Worm (Caenorhabditis elegans) whole organism, mixed stage, embryonic: ENCODE results near the gene hot-2.

Experiments
- bed-3 ChIP-seq: fragments of 200-800 bp; sonication (Bioruptor generic); optimal IDR thresholded peaks from 3 replicates; lab custom pipeline; 2018; ENCODE audit warnings: mild to moderate bottlenecking, missing genetic modification characterization, moderate library complexity, missing compliant biosample characterization
- ceh-39 ChIP-seq: fragments of 150-350 bp; optimal IDR thresholded peaks from 2 replicates; lab custom pipeline; 2014; ENCODE audit warnings: missing biosample characterization, missing genetic modification characterization
- hlh-1 ChIP-seq: fragments of 150-350 bp; optimal IDR thresholded peaks from 2 replicates; lab custom pipeline; 2014; ENCODE audit warnings: missing biosample characterization, missing genetic modification reagents, missing genetic modification characterization
- lsy-2 ChIP-seq: fragments of 150-350 bp; optimal IDR thresholded peaks from 2 replicates; lab custom pipeline; 2014; ENCODE audit warnings: missing biosample characterization, missing genetic modification characterization
- mab-5 ChIP-seq: fragments of 150-350 bp; optimal IDR thresholded peaks from 2 replicates; lab custom pipeline; 2014; ENCODE audit warnings: missing biosample characterization, missing genetic modification characterization
- mep-1 ChIP-seq: fragments of 150-350 bp; optimal IDR thresholded peaks from 2 replicates; lab custom pipeline; 2017; ENCODE audit warnings: missing biosample characterization, missing genetic modification reagents, missing genetic modification characterization, inconsistent platforms
- nhr-12 ChIP-seq: fragments of 150-350 bp; optimal IDR thresholded peaks from 2 replicates; lab custom pipeline; 2014; ENCODE audit warnings: missing biosample characterization, missing genetic modification characterization
- nhr-237 ChIP-seq: fragments of 150-350 bp; optimal IDR thresholded peaks from 2 replicates; lab custom pipeline; 2014; ENCODE audit warnings: missing biosample characterization, missing genetic modification characterization
- nhr-76 ChIP-seq: sonication (generic microtip); optimal IDR thresholded peaks from 2 replicates; lab custom pipeline; 2017; ENCODE audit warnings: missing biosample characterization, missing genetic modification characterization
- pha-4 ChIP-seq: fragments of 150-350 bp; optimal IDR thresholded peaks from 2 replicates; lab custom pipeline; 2018; ENCODE audit warnings: missing biosample characterization, missing genetic modification reagents, missing genetic modification characterization
- snpc-4 ChIP-seq: fragments of 150-350 bp; optimal IDR thresholded peaks from 2 replicates; lab custom pipeline; 2014; ENCODE audit warnings: missing biosample characterization, missing genetic modification characterization
- unc-39 ChIP-seq: fragments of 150-350 bp; optimal IDR thresholded peaks from 2 replicates; lab custom pipeline; 2014; ENCODE audit warnings: missing biosample characterization, missing genetic modification characterization

- TF ChIP-seq hlh-1 (tag; lab: Kevin White, UChicago) (no peak), pha-4 (tag; lab: Kevin White, UChicago) (no peak), nhr-76 (tag; lab: Kevin White, UChicago) (no peak), nhr-12 (tag; lab: Kevin White, UChicago) (no peak), unc-39 (no peak), bed-3 (GFP tag; lab: Kevin White, UChicago) (no peak), snpc-4 (tag; lab: Kevin White, UChicago) (no peak), lsy-2 (tag; lab: Kevin White, UChicago) (no peak), nhr-237 (tag; lab: Kevin White, UChicago) (no peak), mab-5 (tag; lab: Kevin White, UChicago) (no peak), mep-1 (tag; lab: Kevin White, UChicago) (no peak), ceh-39 (tag; lab: Kevin White, UChicago) (no peak)
Measured at ce11 chrV:19149057-19149456, 25.5 kb upstream of the hot-2 start, which contains the start of gene Y39B6A.7.
